Fruit fly (Drosophila melanogaster) whole organism, embryonic: ENCODE measurements around the gene SppL.

Experiments
- Awh ChIP-seq: fragments of 200-800 bp; sonication (Bioruptor generic); IDR thresholded peaks from 2 replicates; pipeline ENCODE4, ENCODE4 v1.3.6; 2022; ENCODE audit warnings: missing biosample characterization, missing genetic modification characterization
- B-H1 ChIP-seq: fragments of 200-800 bp; sonication (Bioruptor generic); IDR thresholded peaks from 3 replicates; pipeline ENCODE4 v1.3.6; 2022; ENCODE audit warnings: missing biosample characterization, missing genetic modification characterization
- CG10147 ChIP-seq: fragments of 200-800 bp; sonication (Bioruptor generic); optimal IDR thresholded peaks from 2 replicates; lab custom pipeline; 2019; ENCODE audit warnings: missing biosample characterization, mild to moderate bottlenecking, missing genetic modification characterization, moderate library complexity
- CG10431 ChIP-seq: fragments of 200-800 bp; sonication (Bioruptor generic); optimal IDR thresholded peaks from 3 replicates; lab custom pipeline; 2018; ENCODE audit warnings: missing biosample characterization, mild to moderate bottlenecking, missing genetic modification characterization
- CG11560 ChIP-seq: fragments of 200-800 bp; sonication (Bioruptor generic); IDR thresholded peaks from 3 replicates; pipeline ENCODE4 v1.3.6; 2022; ENCODE audit warnings: missing biosample characterization, missing genetic modification characterization
- CG13123 ChIP-seq: fragments of 200-800 bp; sonication (Bioruptor generic); optimal IDR thresholded peaks from 2 replicates; lab custom pipeline; 2016; ENCODE audit warnings: missing biosample characterization, missing genetic modification characterization
- CG17829 ChIP-seq: fragments of 200-800 bp; optimal IDR thresholded peaks from 2 replicates; lab custom pipeline; 2019; ENCODE audit warnings: missing biosample characterization, mild to moderate bottlenecking, missing genetic modification characterization, moderate library complexity
- CG18476 ChIP-seq: fragments of 200-800 bp; sonication (Bioruptor generic); optimal IDR thresholded peaks from 2 replicates; lab custom pipeline; 2016; ENCODE audit warnings: missing biosample characterization, mild to moderate bottlenecking, missing genetic modification characterization
- CG31224 ChIP-seq: fragments of 200-800 bp; sonication (Bioruptor generic); IDR thresholded peaks from 2 replicates; pipeline ENCODE4 v1.3.6; 2022; ENCODE audit warnings: missing biosample characterization, missing genetic modification characterization
- CG32772 ChIP-seq: fragments of 200-800 bp; sonication (Bioruptor generic); IDR thresholded peaks from 2 replicates; pipeline ENCODE4 v1.3.6; 2022; ENCODE audit warnings: missing biosample characterization, missing genetic modification characterization
- CG42726 ChIP-seq: fragments of 200-800 bp; sonication (Bioruptor generic); IDR thresholded peaks from 2 replicates; pipeline ENCODE4 v1.3.6; 2022; ENCODE audit warnings: missing biosample characterization, missing genetic modification characterization; ENCODE audit not compliant: partially characterized antibody
- CG4617 ChIP-seq: fragments of 200-800 bp; sonication (Bioruptor generic); optimal IDR thresholded peaks from 3 replicates; lab custom pipeline; 2016; ENCODE audit warnings: missing biosample characterization, missing genetic modification characterization, borderline replicate concordance
- CG5953 ChIP-seq: fragments of 200-800 bp; sonication (Bioruptor generic); IDR thresholded peaks from 2 replicates; pipeline ENCODE4 v1.3.6; 2022; ENCODE audit warnings: missing biosample characterization, missing genetic modification characterization
- CG8359 ChIP-seq: fragments of 200-800 bp; sonication (Bioruptor generic); optimal IDR thresholded peaks from 2 replicates; lab custom pipeline; 2017; ENCODE audit warnings: missing biosample characterization, mild to moderate bottlenecking, missing genetic modification characterization, borderline replicate concordance
- CG9727 ChIP-seq: fragments of 200-800 bp; sonication (Bioruptor generic); optimal IDR thresholded peaks from 3 replicates; lab custom pipeline; 2017; ENCODE audit warnings: missing biosample characterization, mild to moderate bottlenecking, missing genetic modification characterization
- Doc2 ChIP-seq: fragments of 200-800 bp; sonication (Bioruptor generic); IDR thresholded peaks from 2 replicates; pipeline ENCODE4 v1.3.6; 2022; ENCODE audit warnings: missing biosample characterization, missing genetic modification characterization
- Elba2 ChIP-seq: fragments of 200-800 bp; sonication (Bioruptor generic); optimal IDR thresholded peaks from 3 replicates; lab custom pipeline; 2016; ENCODE audit warnings: missing biosample characterization, missing genetic modification characterization
- Ets65A ChIP-seq: fragments of 200-800 bp; sonication (Bioruptor generic); peaks from one replicate; lab custom pipeline; 2016; ENCODE audit warnings: missing biosample characterization, missing genetic modification characterization
- Fer2 ChIP-seq: fragments of 200-800 bp; sonication (Bioruptor generic); optimal IDR thresholded peaks from 2 replicates; lab custom pipeline; 2018; ENCODE audit warnings: missing biosample characterization, mild to moderate bottlenecking, missing genetic modification characterization, moderate library complexity
- HLH3B ChIP-seq: fragments of 200-800 bp; sonication (Bioruptor generic); IDR thresholded peaks from 2 replicates; pipeline ENCODE4 v1.3.6; 2022; ENCODE audit warnings: missing biosample characterization, missing genetic modification characterization
- Hr51 ChIP-seq, 2 experiments: fragments of 200-800 bp; sonication (Bioruptor generic); optimal IDR thresholded peaks; 2 replicates in 1 of 2; 3 replicates in 1 of 2; lab custom pipeline; 2016 to 2018; ENCODE audit warnings: missing biosample characterization in 2 of 2, missing genetic modification characterization in 2 of 2, mild to moderate bottlenecking in 1 of 2, moderate library complexity in 1 of 2
- Jarid2 ChIP-seq: fragments of 200-800 bp; sonication (Bioruptor generic); optimal IDR thresholded peaks from 3 replicates; lab custom pipeline; 2017; ENCODE audit warnings: mild to moderate bottlenecking, missing biosample characterization, missing genetic modification reagents, missing genetic modification characterization
- Lpt ChIP-seq: fragments of >200 bp; optimal IDR thresholded peaks from 2 replicates; lab custom pipeline; 2018; ENCODE audit warnings: missing biosample characterization, missing genetic modification characterization
- MTF-1 ChIP-seq: fragments of 200-800 bp; sonication (Bioruptor generic); optimal IDR thresholded peaks from 2 replicates; lab custom pipeline; 2018; ENCODE audit warnings: missing biosample characterization, mild to moderate bottlenecking, missing genetic modification characterization, borderline replicate concordance
- NC2β ChIP-seq: fragments of 200-800 bp; sonication (Bioruptor generic); optimal IDR thresholded peaks from 2 replicates; lab custom pipeline; 2016; ENCODE audit warnings: missing biosample characterization, missing genetic modification characterization
- Nf-YC ChIP-seq: fragments of 200-800 bp; optimal IDR thresholded peaks from 3 replicates; lab custom pipeline; 2019; ENCODE audit warnings: missing biosample characterization, mild to moderate bottlenecking, missing genetic modification characterization, moderate library complexity
- Scr ChIP-seq: fragments of 200-800 bp; sonication (Bioruptor generic); IDR thresholded peaks from 2 replicates; pipeline ENCODE4 v1.3.6; 2022; ENCODE audit warnings: missing biosample characterization, missing genetic modification characterization; ENCODE audit not compliant: partially characterized antibody
- Side ChIP-seq: fragments of 200-800 bp; sonication (Bioruptor generic); optimal IDR thresholded peaks from 2 replicates; lab custom pipeline; 2016; ENCODE audit warnings: missing biosample characterization, missing genetic modification characterization
- Spps ChIP-seq: fragments of 200-800 bp; sonication (Bioruptor generic); optimal IDR thresholded peaks from 2 replicates; lab custom pipeline; 2018; ENCODE audit warnings: missing biosample characterization, mild to moderate bottlenecking, missing genetic modification characterization
- Ssrp ChIP-seq: fragments of 200-800 bp; sonication (Bioruptor generic); optimal IDR thresholded peaks from 2 replicates; lab custom pipeline; 2018; ENCODE audit warnings: missing biosample characterization, mild to moderate bottlenecking, missing genetic modification characterization, moderate library complexity
- Tbp ChIP-seq: fragments of >200 bp; optimal IDR thresholded peaks from 2 replicates; lab custom pipeline; 2018; ENCODE audit warnings: missing biosample characterization, missing genetic modification characterization
- Vsx1 ChIP-seq: fragments of 200-800 bp; sonication (Bioruptor generic); optimal IDR thresholded peaks from 2 replicates; lab custom pipeline; 2017; ENCODE audit warnings: missing biosample characterization, mild to moderate bottlenecking, missing genetic modification characterization, missing genetic modification reagents
- Xrp1 ChIP-seq: fragments of 200-800 bp; sonication (Bioruptor generic); IDR thresholded peaks from 2 replicates; pipeline ENCODE4 v1.3.6; 2022; ENCODE audit warnings: missing biosample characterization, missing genetic modification characterization
- al ChIP-seq: fragments of 200-800 bp; sonication (Bioruptor generic); IDR thresholded peaks from 2 replicates; pipeline ENCODE4 v1.3.6; 2022; ENCODE audit warnings: missing biosample characterization, missing genetic modification characterization
- cg ChIP-seq: fragments of 200-800 bp; sonication (Bioruptor generic); optimal IDR thresholded peaks from 3 replicates; lab custom pipeline; 2019; ENCODE audit warnings: missing biosample characterization, mild to moderate bottlenecking, missing genetic modification characterization, moderate library complexity
- danr ChIP-seq: fragments of 200-800 bp; sonication (Bioruptor generic); IDR thresholded peaks from 2 replicates; pipeline ENCODE4 v1.3.6; 2022; ENCODE audit warnings: missing biosample characterization, missing genetic modification characterization
- dpn ChIP-seq, 2 experiments: fragments of 200-800 bp; sonication (Bioruptor generic); optimal IDR thresholded peaks; 3 replicates each; lab custom pipeline; 2016; ENCODE audit warnings: missing biosample characterization in 2 of 2, missing genetic modification characterization in 2 of 2
- ewg ChIP-seq: fragments of 200-800 bp; sonication (Bioruptor generic); optimal IDR thresholded peaks from 3 replicates; lab custom pipeline; 2017; ENCODE audit warnings: mild to moderate bottlenecking, missing biosample characterization, missing genetic modification reagents, missing genetic modification characterization
- eyg ChIP-seq: fragments of 200-800 bp; sonication (Bioruptor generic); optimal IDR thresholded peaks from 3 replicates; lab custom pipeline; 2016; ENCODE audit warnings: missing biosample characterization, missing genetic modification characterization
- gce ChIP-seq: fragments of 200-800 bp; sonication (Bioruptor generic); IDR thresholded peaks from 3 replicates; pipeline ENCODE4 v1.3.6; 2022; ENCODE audit warnings: missing biosample characterization, missing genetic modification characterization
- gsb ChIP-seq: fragments of 200-800 bp; sonication (Bioruptor generic); IDR thresholded peaks from 2 replicates; pipeline ENCODE4 v1.3.6; 2022; ENCODE audit warnings: missing biosample characterization, missing genetic modification characterization
- her ChIP-seq: fragments of 200-800 bp; sonication (Bioruptor generic); optimal IDR thresholded peaks from 2 replicates; lab custom pipeline; 2016; ENCODE audit warnings: missing biosample characterization, missing genetic modification characterization
- jigr1 ChIP-seq: fragments of 200-800 bp; sonication (Bioruptor generic); IDR thresholded peaks from 3 replicates; pipeline ENCODE4 v1.3.6; 2022; ENCODE audit warnings: missing biosample characterization, missing genetic modification characterization
- lbe ChIP-seq: fragments of 200-800 bp; sonication (Bioruptor generic); optimal IDR thresholded peaks from 2 replicates; lab custom pipeline; 2016; ENCODE audit warnings: missing biosample characterization, mild to moderate bottlenecking, missing genetic modification characterization
- mld ChIP-seq: fragments of 200-800 bp; sonication (Bioruptor generic); IDR thresholded peaks from 3 replicates; pipeline ENCODE4 v1.3.6; 2022; ENCODE audit warnings: missing biosample characterization, missing genetic modification characterization; ENCODE audit not compliant: partially characterized antibody
- nom ChIP-seq: fragments of 200-800 bp; sonication (Bioruptor generic); optimal IDR thresholded peaks from 2 replicates; lab custom pipeline; 2017; ENCODE audit warnings: missing biosample characterization, missing genetic modification characterization, mild to moderate bottlenecking, moderate library complexity, missing genetic modification reagents
- pum ChIP-seq: fragments of 200-800 bp; sonication (Bioruptor generic); optimal IDR thresholded peaks from 2 replicates; lab custom pipeline; 2016; ENCODE audit warnings: missing biosample characterization, missing genetic modification characterization
- tll ChIP-seq, 2 experiments: fragments of 200-800 bp in 1 of 2; fragments of >200 bp in 1 of 2; sonication (Bioruptor generic) in 1 of 2; optimal IDR thresholded peaks; 2 replicates each; lab custom pipeline; 2017 to 2019; ENCODE audit warnings: missing biosample characterization in 2 of 2, missing genetic modification characterization in 2 of 2, mild to moderate bottlenecking in 1 of 2, moderate library complexity in 1 of 2
- toy ChIP-seq: fragments of 200-800 bp; sonication (Bioruptor generic); IDR thresholded peaks from 2 replicates; pipeline ENCODE4 v1.3.6; 2022; ENCODE audit warnings: missing biosample characterization, missing genetic modification characterization
- yki ChIP-seq: fragments of >200 bp; optimal IDR thresholded peaks from 3 replicates; lab custom pipeline; 2018

SppL gene

DNA sequence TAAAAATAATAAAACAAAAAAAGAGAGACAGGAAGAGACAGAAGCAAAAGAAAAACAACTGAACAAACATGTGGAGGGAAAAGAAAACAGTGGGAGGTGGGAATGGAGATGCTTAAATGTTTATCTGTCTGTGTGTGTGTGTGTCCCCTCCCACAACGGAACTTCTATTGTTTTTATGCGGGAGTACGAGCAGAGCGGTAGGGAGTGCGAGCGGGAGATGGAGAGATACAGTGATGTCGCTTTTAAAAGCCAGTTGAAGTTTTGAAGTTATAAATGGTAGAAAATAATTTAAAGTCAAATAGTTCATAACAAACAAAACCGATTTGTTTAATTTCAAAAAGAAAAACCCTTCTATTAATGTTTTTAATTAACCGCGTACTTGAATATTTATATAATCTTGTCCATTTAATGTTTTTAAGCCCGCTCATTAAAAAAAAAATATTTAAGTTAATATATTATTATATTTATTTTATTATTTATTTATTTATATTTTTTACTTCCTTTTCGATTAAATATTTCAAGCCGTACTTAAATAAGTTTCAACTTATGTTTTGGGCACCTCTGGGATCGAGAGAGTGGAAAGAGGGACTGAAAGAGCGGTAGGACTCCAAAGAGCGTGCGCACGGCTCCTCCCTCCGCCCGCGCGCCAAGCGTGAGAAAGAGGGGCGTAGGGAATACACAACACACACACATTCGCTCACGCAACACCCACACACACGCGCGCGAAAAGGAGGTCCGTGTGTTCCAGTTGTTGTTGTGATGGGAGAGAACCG lies 1.4 kb upstream of the SppL start (continued):
- TF ChIP-seq HLH3B (GFP tag; lab: Robert Waterston, UW) (0 out of 2 replicates have a peak, but pooled peaks have one; percentile 40), Spps (tag; lab: Kevin White, UChicago) (peak; percentile 39), CG10431 (GFP tag; lab: Kevin White, UChicago) (no peak), al (GFP tag; lab: Robert Waterston, UW) (no peak), CG8359 (peak; percentile 1), Fer2 (tag; lab: Kevin White, UChicago) (no peak), Hr51 (GFP tag; optimal IDR thresholded peaks at IDR 0.05; lab: Kevin White, UChicago) (peak in 1 of 2 experiments; percentile 64), nom (GFP tag; lab: Kevin White, UChicago) (no peak), ewg (GFP tag; lab: Kevin White, UChicago) (no peak), Lpt (GFP tag; lab: Kevin White, UChicago) (no peak), CG9727 (GFP tag; lab: Kevin White, UChicago) (peak; percentile 58), CG11560 (tag; lab: Robert Waterston, UW) (no peak), Xrp1 (GFP tag; lab: Robert Waterston, UW) (peak; percentile 67), CG42726 (GFP tag; lab: Robert Waterston, UW) (no peak), CG18476 (peak; percentile 4), danr (GFP tag; lab: Robert Waterston, UW) (no peak), CG32772 (GFP tag; lab: Robert Waterston, UW) (no peak), Tbp (GFP tag; lab: Kevin White, UChicago) (no peak), CG13123 (no peak), tll (GFP tag; optimal IDR thresholded peaks at IDR 0.05; lab: Kevin White, UChicago) (no peak), Jarid2 (GFP tag; lab: Kevin White, UChicago) (peak; percentile 15), Side (no peak), Ets65A (no peak), gsb (no peak), gce (GFP tag; lab: Robert Waterston, UW) (no peak), Vsx1 (GFP tag; lab: Kevin White, UChicago) (no peak), Doc2 (GFP tag; lab: Robert Waterston, UW) (no peak), Ssrp (tag; lab: Kevin White, UChicago) (peak; percentile 55), pum (GFP tag; lab: Kevin White, UChicago) (no peak), Scr (GFP tag; lab: Robert Waterston, UW) (no peak), Awh (GFP tag; lab: Robert Waterston, UW) (peak; percentile 45; the same call in 1 of the 2 replicates), MTF-1 (GFP tag; lab: Kevin White, UChicago) (peak; percentile 16), lbe (GFP tag; lab: Kevin White, UChicago) (no peak), NC2β (GFP tag; lab: Kevin White, UChicago) (no peak), eyg (GFP tag; lab: Kevin White, UChicago) (no peak), cg (GFP tag; lab: Kevin White, UChicago) (peak; percentile 83), CG4617 (no peak), jigr1 (no peak), Elba2 (no peak), yki (lab: Kevin White, UChicago) (peak; percentile 13), mld (GFP tag; lab: Robert Waterston, UW) (no peak), toy (GFP tag; lab: Robert Waterston, UW) (no peak), B-H1 (GFP tag; lab: Robert Waterston, UW) (no peak; the same call in 2 of the 3 replicates), dpn (GFP tag; optimal IDR thresholded peaks at IDR 0.05; lab: Kevin White, UChicago) (no peak), her (no peak), CG17829 (peak; percentile 65), CG10147 (GFP tag; lab: Kevin White, UChicago) (peak; percentile 56), CG31224 (no peak), CG5953 (GFP tag; lab: Robert Waterston, UW) (no peak), Nf-YC (tag; lab: Kevin White, UChicago) (peak; percentile 1)
